ENCODE assay signal across 1 fruit fly cellular context in the genomic region with DNA sequence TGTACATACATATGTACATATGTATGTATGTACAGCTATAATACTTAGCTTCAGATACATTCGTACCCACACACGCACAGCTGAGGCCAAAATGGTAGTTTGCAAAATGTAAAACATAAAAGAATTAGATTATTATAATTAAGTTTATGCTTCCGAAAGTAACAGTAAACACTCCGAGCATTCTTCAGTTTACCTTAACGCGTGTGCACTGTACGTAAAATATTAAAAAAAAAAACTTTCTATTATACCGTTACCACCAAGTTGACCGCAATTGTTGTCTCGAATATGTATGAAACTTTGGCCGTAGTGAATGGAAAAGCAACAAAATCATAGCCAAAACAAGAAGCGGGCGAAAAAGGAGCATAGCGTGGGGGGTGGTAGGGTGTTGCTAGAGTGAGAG.
A peak's percentile ranks its signal among the peaks of the same experiment; 100 is the strongest.
TF ChIP-seq lines count a peak whose summit lies in the region.

No protein-coding gene starts in this region.

TF ChIP-seq in whole organism, embryonic, 481 proteins besides CTCF, POLR2A, EP300 and RAD21 (continued from another document and continues in another):
- TF ChIP-seq CG10431 (GFP tag; optimal IDR thresholded peaks at IDR 0.05; lab: Kevin White, UChicago), result peak; percentile 3
- no peak for TF ChIP-seq CG17912 (GFP tag; optimal IDR thresholded peaks at IDR 0.05; lab: Kevin White, UChicago)
- peak; percentile 58 for TF ChIP-seq CG9609 (GFP tag; optimal IDR thresholded peaks at IDR 0.05; lab: Kevin White, UChicago)
- TF ChIP-seq dmrt99B (tag; optimal IDR thresholded peaks at IDR 0.05; lab: Kevin White, UChicago), result peak; percentile 90
- peak; percentile 85 for TF ChIP-seq BtbVII (GFP tag; optimal IDR thresholded peaks at IDR 0.05; lab: Kevin White, UChicago)
- TF ChIP-seq Eip74EF (GFP tag; optimal IDR thresholded peaks at IDR 0.05; lab: Kevin White, UChicago), result peak in 1 of 2 experiments; percentile 76
- peak; percentile 91 for TF ChIP-seq vvl (GFP tag; IDR thresholded peaks at IDR 0.05; lab: Robert Waterston, UW)
- peak; percentile 27 for TF ChIP-seq corto (GFP tag; optimal IDR thresholded peaks at IDR 0.05; lab: Kevin White, UChicago)
- TF ChIP-seq CG10366 (GFP tag; IDR thresholded peaks at IDR 0.05; lab: Robert Waterston, UW), result peak; percentile 79
- TF ChIP-seq CG12071 (GFP tag; optimal IDR thresholded peaks at IDR 0.05; lab: Kevin White, UChicago), result peak; percentile 76
- peak; percentile 64 for TF ChIP-seq so (GFP tag; IDR thresholded peaks at IDR 0.05; lab: Robert Waterston, UW)
- TF ChIP-seq CG18262 (tag; optimal IDR thresholded peaks at IDR 0.05; lab: Kevin White, UChicago), result peak; percentile 84
- TF ChIP-seq ap (GFP tag; IDR thresholded peaks at IDR 0.05; lab: Robert Waterston, UW), result peak; percentile 66
- peak; percentile 56 for TF ChIP-seq fu2 (GFP tag; optimal IDR thresholded peaks at IDR 0.05; lab: Kevin White, UChicago)
- TF ChIP-seq Fer2 (tag; optimal IDR thresholded peaks at IDR 0.05; lab: Kevin White, UChicago), result no peak
- TF ChIP-seq CG6272 (GFP tag; IDR thresholded peaks at IDR 0.05; lab: Robert Waterston, UW), result peak; percentile 40; the same call in 1 of the 2 replicates
- TF ChIP-seq HmgZ (tag; optimal IDR thresholded peaks at IDR 0.05; lab: Kevin White, UChicago), result peak; percentile 48
- peak; percentile 59 for TF ChIP-seq croc (GFP tag; conservative IDR thresholded peaks at IDR 0.05; lab: Robert Waterston, UW)
- peak; percentile 81 for TF ChIP-seq CG4424 (GFP tag; optimal IDR thresholded peaks at IDR 0.05; lab: Kevin White, UChicago)
- peak; percentile 91 for TF ChIP-seq Drgx (GFP tag; IDR thresholded peaks at IDR 0.05; lab: Robert Waterston, UW)
- TF ChIP-seq CG7357 (GFP tag; IDR thresholded peaks at IDR 0.05; lab: Robert Waterston, UW), result peak; percentile 60; the same call in 1 of the 3 replicates
- TF ChIP-seq CG14965 (GFP tag; optimal IDR thresholded peaks at IDR 0.05; lab: Kevin White, UChicago; ENCODE audit: borderline replicate concordance), result no peak
- no peak for TF ChIP-seq inv (GFP tag; IDR thresholded peaks at IDR 0.05; lab: Robert Waterston, UW; ENCODE audit: partially characterized antibody)
- TF ChIP-seq HLH54F (GFP tag; optimal IDR thresholded peaks at IDR 0.05; lab: Kevin White, UChicago), result peak; percentile 68
- no peak; the same call in 1 of the 2 replicates for TF ChIP-seq Gsc (GFP tag; IDR thresholded peaks at IDR 0.05; lab: Robert Waterston, UW)
- no peak for TF ChIP-seq pan (optimal IDR thresholded peaks at IDR 0.05; lab: Kevin White, UChicago)
- peak in 1 of 2 experiments; percentile 79 for TF ChIP-seq pan (GFP tag; optimal IDR thresholded peaks at IDR 0.05 in 1 of 2, IDR thresholded peaks at IDR 0.05 in 1 of 2)
- peak; percentile 81 for TF ChIP-seq H15 (GFP tag; IDR thresholded peaks at IDR 0.05; lab: Robert Waterston, UW)
- TF ChIP-seq eve (GFP tag; optimal IDR thresholded peaks at IDR 0.05; lab: Kevin White, UChicago), result no peak
- TF ChIP-seq usp (GFP tag; optimal IDR thresholded peaks at IDR 0.05; lab: Kevin White, UChicago), result no peak
- peak; percentile 31; the same call in 1 of the 2 replicates for TF ChIP-seq MBD-R2 (GFP tag; IDR thresholded peaks at IDR 0.05; lab: Robert Waterston, UW)
- peak; percentile 78 for TF ChIP-seq CG11456 (GFP tag; IDR thresholded peaks at IDR 0.05; lab: Robert Waterston, UW)
- TF ChIP-seq lilli (GFP tag; optimal IDR thresholded peaks at IDR 0.05; lab: Kevin White, UChicago), result peak; percentile 88
- peak; percentile 32 for TF ChIP-seq ab (GFP tag; optimal IDR thresholded peaks at IDR 0.05; lab: Kevin White, UChicago)
- peak; percentile 59 for TF ChIP-seq Antp (GFP tag; optimal IDR thresholded peaks at IDR 0.05; lab: Kevin White, UChicago)
- peak; percentile 54 for TF ChIP-seq CG11085 (GFP tag; IDR thresholded peaks at IDR 0.05; lab: Robert Waterston, UW)
- TF ChIP-seq CG30403 (GFP tag; optimal IDR thresholded peaks at IDR 0.05; lab: Kevin White, UChicago), result peak; percentile 77
- no peak for TF ChIP-seq insv (GFP tag; optimal IDR thresholded peaks at IDR 0.05; lab: Kevin White, UChicago)
- peak; percentile 86 for TF ChIP-seq CG15269 (tag; optimal IDR thresholded peaks at IDR 0.05; lab: Kevin White, UChicago)
- peak; percentile 58 for TF ChIP-seq CG18011 (GFP tag; optimal IDR thresholded peaks at IDR 0.05; lab: Kevin White, UChicago)
- peak; percentile 2 for TF ChIP-seq CG7271 (tag; optimal IDR thresholded peaks at IDR 0.05; lab: Kevin White, UChicago)
- TF ChIP-seq kni (GFP tag; optimal IDR thresholded peaks at IDR 0.05; lab: Kevin White, UChicago), result no peak
- peak; percentile 58 for TF ChIP-seq Rx (GFP tag; IDR thresholded peaks at IDR 0.05; lab: Robert Waterston, UW)
- peak; percentile 85 for TF ChIP-seq Blimp-1 (GFP tag; optimal IDR thresholded peaks at IDR 0.05; lab: Kevin White, UChicago)
- TF ChIP-seq CG8924 (tag; optimal IDR thresholded peaks at IDR 0.05; lab: Kevin White, UChicago), result peak; percentile 80
- TF ChIP-seq chm (GFP tag; IDR thresholded peaks at IDR 0.05; lab: Robert Waterston, UW), result peak; percentile 60; the same call in 1 of the 2 replicates
- TF ChIP-seq nerfin-1 (tag; optimal IDR thresholded peaks at IDR 0.05; lab: Kevin White, UChicago), result peak; percentile 66
- TF ChIP-seq GATAe (GFP tag; conservative IDR thresholded peaks at IDR 0.05; lab: Robert Waterston, UW), result no peak; the same call in 1 of the 2 replicates
- TF ChIP-seq Sin3A (optimal IDR thresholded peaks at IDR 0.05; lab: Kevin White, UChicago), result no peak
- peak; percentile 28 for TF ChIP-seq Sry-β (GFP tag; optimal IDR thresholded peaks at IDR 0.05; lab: Kevin White, UChicago)
- no peak for TF ChIP-seq CG3838 (GFP tag; optimal IDR thresholded peaks at IDR 0.05; lab: Kevin White, UChicago)
- peak; percentile 63 for TF ChIP-seq crol (GFP tag; IDR thresholded peaks at IDR 0.05; lab: Robert Waterston, UW)
- TF ChIP-seq CG10267 (tag; optimal IDR thresholded peaks at IDR 0.05; lab: Kevin White, UChicago), result peak; percentile 75
- peak; percentile 77 for TF ChIP-seq ind (GFP tag; optimal IDR thresholded peaks at IDR 0.05; lab: Kevin White, UChicago)
- peak; percentile 7 for TF ChIP-seq Bdp1 (GFP tag; optimal IDR thresholded peaks at IDR 0.05; lab: Kevin White, UChicago)
- peak; percentile 81 for TF ChIP-seq CG14441 (GFP tag; IDR thresholded peaks at IDR 0.05; lab: Robert Waterston, UW)
- TF ChIP-seq C15 (GFP tag; IDR thresholded peaks at IDR 0.05; lab: Robert Waterston, UW), result 0 out of 3 replicates have a peak, but pooled peaks have one; percentile 43
- TF ChIP-seq Six4 (GFP tag; optimal IDR thresholded peaks at IDR 0.05; lab: Kevin White, UChicago), result peak; percentile 60
- TF ChIP-seq chinmo (GFP tag; IDR thresholded peaks at IDR 0.05; lab: Robert Waterston, UW; ENCODE audit: partially characterized antibody), result no peak
- TF ChIP-seq oc (tag; optimal IDR thresholded peaks at IDR 0.05; lab: Kevin White, UChicago), result peak; percentile 78
- peak; percentile 61 for TF ChIP-seq CG16863 (GFP tag; optimal IDR thresholded peaks at IDR 0.05; lab: Kevin White, UChicago)
- peak; percentile 51 for TF ChIP-seq CG12942 (GFP tag; optimal IDR thresholded peaks at IDR 0.05; lab: Kevin White, UChicago)
- peak; percentile 54; the same call in 1 of the 2 replicates for TF ChIP-seq Awh (GFP tag; IDR thresholded peaks at IDR 0.05; lab: Robert Waterston, UW)
- TF ChIP-seq tx (GFP tag; optimal IDR thresholded peaks at IDR 0.05; lab: Kevin White, UChicago), result peak; percentile 5
- TF ChIP-seq CG15011 (GFP tag; optimal IDR thresholded peaks at IDR 0.05; lab: Kevin White, UChicago), result peak; percentile 77
- peak; percentile 36 for TF ChIP-seq Lhr (GFP tag; optimal IDR thresholded peaks at IDR 0.05; lab: Kevin White, UChicago)
- peak; percentile 40 for TF ChIP-seq CG8359 (GFP tag; optimal IDR thresholded peaks at IDR 0.05; lab: Kevin White, UChicago; ENCODE audit: borderline replicate concordance)
- TF ChIP-seq CG15479 (GFP tag; optimal IDR thresholded peaks at IDR 0.05; lab: Kevin White, UChicago), result no peak
- peak; percentile 66 for TF ChIP-seq CG11723 (GFP tag; optimal IDR thresholded peaks at IDR 0.05; lab: Kevin White, UChicago)
- TF ChIP-seq CG13894 (tag; optimal IDR thresholded peaks at IDR 0.05; lab: Kevin White, UChicago), result peak; percentile 41
- TF ChIP-seq z (GFP tag; IDR thresholded peaks at IDR 0.05; lab: Robert Waterston, UW), result 0 out of 3 replicates have a peak, but pooled peaks have one; percentile 47
- TF ChIP-seq al (GFP tag; IDR thresholded peaks at IDR 0.05; lab: Robert Waterston, UW), result peak; percentile 64
- peak; percentile 62; the same call in 1 of the 2 replicates for TF ChIP-seq CG14014 (GFP tag; IDR thresholded peaks at IDR 0.05; lab: Robert Waterston, UW)
- no peak for TF ChIP-seq br (optimal IDR thresholded peaks at IDR 0.05; lab: Kevin White, UChicago)
- TF ChIP-seq danr (GFP tag; IDR thresholded peaks at IDR 0.05; lab: Robert Waterston, UW), result peak; percentile 69
- TF ChIP-seq esg (GFP tag; conservative IDR thresholded peaks at IDR 0.05; lab: Robert Waterston, UW), result peak; percentile 71
- peak; percentile 2 for TF ChIP-seq crc (GFP tag; optimal IDR thresholded peaks at IDR 0.05; lab: Kevin White, UChicago)
- peak; percentile 83 for TF ChIP-seq CG10209 (GFP tag; optimal IDR thresholded peaks at IDR 0.05; lab: Kevin White, UChicago)
- TF ChIP-seq Mes4 (GFP tag; optimal IDR thresholded peaks at IDR 0.05; lab: Kevin White, UChicago), result peak; percentile 55
- peak; percentile 72 for TF ChIP-seq vfl (GFP tag; optimal IDR thresholded peaks at IDR 0.05; lab: Kevin White, UChicago)
- peak; percentile 21 for TF ChIP-seq CG31365 (tag; optimal IDR thresholded peaks at IDR 0.05; lab: Kevin White, UChicago)
- TF ChIP-seq CG7745 (tag; optimal IDR thresholded peaks at IDR 0.05; lab: Kevin White, UChicago), result no peak
- peak; percentile 59 for TF ChIP-seq CG7928 (GFP tag; optimal IDR thresholded peaks at IDR 0.05; lab: Kevin White, UChicago)
- TF ChIP-seq HLH3B (GFP tag; IDR thresholded peaks at IDR 0.05; lab: Robert Waterston, UW), result peak; percentile 81
- TF ChIP-seq Chrac-16 (GFP tag; optimal IDR thresholded peaks at IDR 0.05; lab: Kevin White, UChicago), result peak; percentile 71
- TF ChIP-seq tll (GFP tag; optimal IDR thresholded peaks at IDR 0.05; lab: Kevin White, UChicago), result no peak
- TF ChIP-seq run (tag; optimal IDR thresholded peaks at IDR 0.05; lab: Kevin White, UChicago), result peak; percentile 68
- peak; percentile 63 for TF ChIP-seq salm (tag; optimal IDR thresholded peaks at IDR 0.05; lab: Kevin White, UChicago)
- peak; percentile 85 for TF ChIP-seq gsb-n (tag; optimal IDR thresholded peaks at IDR 0.05; lab: Kevin White, UChicago)
- TF ChIP-seq HLH4C (GFP tag; IDR thresholded peaks at IDR 0.05; lab: Robert Waterston, UW; ENCODE audit: partially characterized antibody), result no peak
- TF ChIP-seq CHES-1-like (GFP tag; optimal IDR thresholded peaks at IDR 0.05; lab: Kevin White, UChicago), result peak; percentile 15
- peak; percentile 82 for TF ChIP-seq tgo (GFP tag; IDR thresholded peaks at IDR 0.05; lab: Robert Waterston, UW)
- peak; percentile 84 for TF ChIP-seq lmd (GFP tag; IDR thresholded peaks at IDR 0.05; lab: Robert Waterston, UW)
- peak; percentile 54; the same call in 2 of the 3 replicates for TF ChIP-seq gce (GFP tag; IDR thresholded peaks at IDR 0.05; lab: Robert Waterston, UW)
- peak; percentile 43 for TF ChIP-seq zfh2 (GFP tag; optimal IDR thresholded peaks at IDR 0.05; lab: Kevin White, UChicago)
- TF ChIP-seq CG4730 (GFP tag; IDR thresholded peaks at IDR 0.05; lab: Robert Waterston, UW), result peak; percentile 68
- peak; percentile 5; the same call in 1 of the 2 replicates for TF ChIP-seq CG4360 (GFP tag; IDR thresholded peaks at IDR 0.05; lab: Robert Waterston, UW)
- TF ChIP-seq CG16813 (GFP tag; IDR thresholded peaks at IDR 0.05; lab: Robert Waterston, UW; ENCODE audit: partially characterized antibody), result no peak
- TF ChIP-seq mirr (GFP tag; optimal IDR thresholded peaks at IDR 0.05; lab: Kevin White, UChicago), result no peak
- peak; percentile 48; the same call in 1 of the 2 replicates for TF ChIP-seq sens-2 (GFP tag; IDR thresholded peaks at IDR 0.05; lab: Robert Waterston, UW)
- TF ChIP-seq zf30C (GFP tag; optimal IDR thresholded peaks at IDR 0.05; lab: Kevin White, UChicago), result no peak
- TF ChIP-seq Tbp (GFP tag; optimal IDR thresholded peaks at IDR 0.05; lab: Kevin White, UChicago), result no peak
- TF ChIP-seq Optix (GFP tag; IDR thresholded peaks at IDR 0.05; lab: Robert Waterston, UW), result peak; percentile 72
- TF ChIP-seq lbe (GFP tag; optimal IDR thresholded peaks at IDR 0.05; lab: Kevin White, UChicago), result peak; percentile 36
- no peak for TF ChIP-seq rib (GFP tag; IDR thresholded peaks at IDR 0.05; lab: Robert Waterston, UW)
- TF ChIP-seq shn (GFP tag; optimal IDR thresholded peaks at IDR 0.05; lab: Kevin White, UChicago), result peak; percentile 15
- TF ChIP-seq CG2875 (GFP tag; optimal IDR thresholded peaks at IDR 0.05; lab: Kevin White, UChicago), result peak; percentile 84
- peak; percentile 69 for TF ChIP-seq CG9817 (tag; optimal IDR thresholded peaks at IDR 0.05; lab: Kevin White, UChicago)
- no peak for TF ChIP-seq abd-A (tag; optimal IDR thresholded peaks at IDR 0.05; lab: Kevin White, UChicago)
- peak; percentile 87 for TF ChIP-seq cwo (GFP tag; optimal IDR thresholded peaks at IDR 0.05; lab: Kevin White, UChicago)
- no peak for TF ChIP-seq bigmax (GFP tag; optimal IDR thresholded peaks at IDR 0.05; lab: Kevin White, UChicago)
- no peak for TF ChIP-seq Hr78 (GFP tag; optimal IDR thresholded peaks at IDR 0.05; lab: Kevin White, UChicago)
- TF ChIP-seq jigr1 (GFP tag; IDR thresholded peaks at IDR 0.05; lab: Robert Waterston, UW), result peak; percentile 48; the same call in 1 of the 3 replicates
- no peak for TF ChIP-seq CG17186 (GFP tag; optimal IDR thresholded peaks at IDR 0.05; lab: Kevin White, UChicago)
- TF ChIP-seq Dip3 (GFP tag; optimal IDR thresholded peaks at IDR 0.05; lab: Kevin White, UChicago), result peak; percentile 67
- TF ChIP-seq Stat92E (GFP tag; optimal IDR thresholded peaks at IDR 0.05; lab: Kevin White, UChicago), result no peak
- TF ChIP-seq Hmx (GFP tag; optimal IDR thresholded peaks at IDR 0.05; lab: Kevin White, UChicago), result peak; percentile 43
- TF ChIP-seq aop (GFP tag; IDR thresholded peaks at IDR 0.05; lab: Robert Waterston, UW), result peak; percentile 37; the same call in 1 of the 2 replicates
- TF ChIP-seq her (GFP tag; optimal IDR thresholded peaks at IDR 0.05; lab: Kevin White, UChicago), result peak; percentile 0
- peak; percentile 84 for TF ChIP-seq CG8388 (GFP tag; optimal IDR thresholded peaks at IDR 0.05; lab: Kevin White, UChicago)
- TF ChIP-seq CG9932 (GFP tag; IDR thresholded peaks at IDR 0.05; lab: Robert Waterston, UW), result peak; percentile 58
- TF ChIP-seq CG10654 (GFP tag; optimal IDR thresholded peaks at IDR 0.05; lab: Kevin White, UChicago), result peak; percentile 65
- peak; percentile 65 for TF ChIP-seq CG1647 (GFP tag; optimal IDR thresholded peaks at IDR 0.05; lab: Kevin White, UChicago)
- TF ChIP-seq Dp (GFP tag; optimal IDR thresholded peaks at IDR 0.05; lab: Kevin White, UChicago), result no peak
